Worm (Caenorhabditis elegans) whole organism, L1 larva: Measurements from ENCODE around the gene T23E1.1.
A peak's percentile ranks its signal among the peaks of the same experiment; 100 is the strongest.

ENCODE experiments used
- C34B4.2 ChIP-seq: sonication (generic microtip); optimal IDR thresholded peaks from 2 replicates; lab custom pipeline; 2017; ENCODE audit warnings: mild to moderate bottlenecking, missing genetic modification characterization, missing compliant biosample characterization
- F16B12.6 ChIP-seq: fragments of 150-350 bp; optimal IDR thresholded peaks from 2 replicates; lab custom pipeline; 2014; ENCODE audit warnings: missing biosample characterization, missing genetic modification characterization
- Y116A8C.19 ChIP-seq: sonication (generic microtip); optimal IDR thresholded peaks from 2 replicates; lab custom pipeline; 2016; ENCODE audit warnings: missing compliant biosample characterization, missing genetic modification characterization, borderline replicate concordance
- aha-1 ChIP-seq: fragments of 150-350 bp; optimal IDR thresholded peaks from 2 replicates; lab custom pipeline; 2014; ENCODE audit warnings: missing biosample characterization, missing genetic modification characterization
- aly-2 ChIP-seq: fragments of 150-350 bp; optimal IDR thresholded peaks from 2 replicates; lab custom pipeline; 2014; ENCODE audit warnings: missing biosample characterization, missing genetic modification characterization
- ama-1 ChIP-seq: fragments of 150-350 bp; optimal IDR thresholded peaks from 2 replicates; lab custom pipeline; 2014
- blmp-1 ChIP-seq: fragments of 150-350 bp; optimal IDR thresholded peaks from 2 replicates; lab custom pipeline; 2014; ENCODE audit warnings: missing biosample characterization, missing genetic modification characterization
- ceh-63 ChIP-seq: fragments of 200-800 bp; sonication (Bioruptor generic); optimal IDR thresholded peaks from 2 replicates; lab custom pipeline; 2018; ENCODE audit warnings: mild to moderate bottlenecking, missing genetic modification characterization, missing compliant biosample characterization
- ces-1 ChIP-seq: fragments of 150-350 bp; optimal IDR thresholded peaks from 2 replicates; lab custom pipeline; 2014; ENCODE audit warnings: missing biosample characterization, missing genetic modification reagents, missing genetic modification characterization
- dpl-1 ChIP-seq, 3 experiments: fragments of 150-350 bp in 2 of 3; sonication (generic microtip) in 1 of 3; optimal IDR thresholded peaks; 2 replicates each; lab custom pipeline; 2014 to 2017; ENCODE audit warnings: missing biosample characterization in 3 of 3, missing genetic modification characterization in 3 of 3, missing genetic modification reagents in 3 of 3
- dsc-1 ChIP-seq: sonication (generic microtip); optimal IDR thresholded peaks from 2 replicates; lab custom pipeline; 2016; ENCODE audit warnings: mild to moderate bottlenecking, missing genetic modification characterization, missing compliant biosample characterization
- efl-1 ChIP-seq, 4 experiments: fragments of 150-350 bp; optimal IDR thresholded peaks in 3 of 4; peaks in 1 of 4; 1 replicate in 1 of 4; 2 replicates in 3 of 4; lab custom pipeline; 2014; ENCODE audit warnings: missing biosample characterization in 2 of 4, missing genetic modification characterization in 2 of 4, missing genetic modification reagents in 2 of 4
- efl-3 ChIP-seq: fragments of 200-800 bp; sonication (Bioruptor generic); optimal IDR thresholded peaks from 2 replicates; lab custom pipeline; 2018; ENCODE audit warnings: mild to moderate bottlenecking, missing genetic modification characterization, missing compliant biosample characterization
- egl-13 ChIP-seq: sonication (generic microtip); optimal IDR thresholded peaks from 2 replicates; lab custom pipeline; 2016; ENCODE audit warnings: missing genotype, missing genetic modification reagents, missing genetic modification characterization, missing compliant biosample characterization
- elt-2 ChIP-seq: sonication (generic microtip); optimal IDR thresholded peaks from 2 replicates; lab custom pipeline; 2016; ENCODE audit warnings: missing genetic modification characterization, mild to moderate bottlenecking, inconsistent platforms, missing compliant biosample characterization, missing genetic modification reagents
- elt-3 ChIP-seq, 6 experiments: fragments of 150-350 bp in 1 of 6; sonication (generic microtip); optimal IDR thresholded peaks; 2 replicates each; lab custom pipeline; 2017 to 2018; ENCODE audit warnings: missing biosample characterization in 6 of 6, missing genetic modification characterization in 6 of 6, inconsistent platforms in 1 of 6
- ets-5 ChIP-seq: fragments of 200-800 bp; sonication (Bioruptor generic); IDR thresholded peaks from 2 replicates; pipeline ENCODE4 v1.3.6; 2022; ENCODE audit warnings: missing genetic modification characterization, missing compliant biosample characterization
- fkh-4 ChIP-seq: sonication (generic microtip); optimal IDR thresholded peaks from 2 replicates; lab custom pipeline; 2016; ENCODE audit warnings: missing compliant biosample characterization, missing genetic modification characterization, borderline replicate concordance
- fkh-8 ChIP-seq: sonication (generic microtip); optimal IDR thresholded peaks from 2 replicates; lab custom pipeline; 2016; ENCODE audit warnings: mild to moderate bottlenecking, missing genetic modification characterization, missing compliant biosample characterization
- fos-1 ChIP-seq: fragments of 150-350 bp; optimal IDR thresholded peaks from 2 replicates; lab custom pipeline; 2014; ENCODE audit warnings: missing biosample characterization, missing genetic modification characterization
- grh-1 ChIP-seq: fragments of 200-800 bp; sonication (Bioruptor generic); IDR thresholded peaks from 2 replicates; pipeline ENCODE4 v1.3.6; 2022; ENCODE audit warnings: missing genetic modification reagents, missing genetic modification characterization, missing compliant biosample characterization
- hlh-17 ChIP-seq: fragments of 200-800 bp; sonication (Bioruptor generic); optimal IDR thresholded peaks from 2 replicates; lab custom pipeline; 2018; ENCODE audit warnings: missing genetic modification characterization, mild to moderate bottlenecking, missing compliant biosample characterization, moderate library complexity, borderline replicate concordance
- hpl-2 ChIP-seq: fragments of 150-350 bp; optimal IDR thresholded peaks from 2 replicates; lab custom pipeline; 2014; ENCODE audit warnings: missing biosample characterization, missing genetic modification reagents, missing genetic modification characterization
- irx-1 ChIP-seq: sonication (generic microtip); optimal IDR thresholded peaks from 2 replicates; lab custom pipeline; 2016; ENCODE audit warnings: missing genetic modification characterization, missing compliant biosample characterization
- jun-1 ChIP-seq: fragments of 150-350 bp; optimal IDR thresholded peaks from 2 replicates; lab custom pipeline; 2014; ENCODE audit warnings: missing biosample characterization, missing genetic modification reagents, missing genetic modification characterization
- lin-15B ChIP-seq: fragments of 150-350 bp; sonication (generic microtip); optimal IDR thresholded peaks from 3 replicates; lab custom pipeline; 2014; ENCODE audit warnings: missing biosample characterization, missing genetic modification characterization
- lir-3 ChIP-seq: sonication (generic microtip); optimal IDR thresholded peaks from 2 replicates; lab custom pipeline; 2016; ENCODE audit warnings: mild to moderate bottlenecking, missing genetic modification characterization, moderate library complexity, missing compliant biosample characterization; ENCODE audit not compliant: poor library complexity
- lsy-2 ChIP-seq, 2 experiments: fragments of 150-350 bp; optimal IDR thresholded peaks; 2 replicates each; lab custom pipeline; 2014; ENCODE audit warnings: missing biosample characterization in 2 of 2, missing genetic modification characterization in 2 of 2
- mdl-1 ChIP-seq, 2 experiments: fragments of 150-350 bp; optimal IDR thresholded peaks; 2 replicates each; lab custom pipeline; 2014 to 2017; ENCODE audit warnings: missing biosample characterization in 2 of 2, missing genetic modification characterization in 2 of 2, inconsistent platforms in 1 of 2
- mep-1 ChIP-seq: fragments of 150-350 bp; optimal IDR thresholded peaks from 2 replicates; lab custom pipeline; 2014; ENCODE audit warnings: missing biosample characterization, missing genetic modification characterization
- nhr-11 ChIP-seq: fragments of 150-350 bp; optimal IDR thresholded peaks from 2 replicates; lab custom pipeline; 2014; ENCODE audit warnings: missing biosample characterization, missing genetic modification characterization
- nhr-19 ChIP-seq: fragments of 200-800 bp; sonication (Bioruptor generic); conservative IDR thresholded peaks from 2 replicates; pipeline ENCODE4 v1.3.6; 2022; ENCODE audit warnings: missing genetic modification characterization, missing compliant biosample characterization
- nhr-20 ChIP-seq: sonication (generic microtip); optimal IDR thresholded peaks from 2 replicates; lab custom pipeline; 2016; ENCODE audit warnings: mild to moderate bottlenecking, missing genetic modification characterization, missing compliant biosample characterization
- nhr-237 ChIP-seq: fragments of 150-350 bp; optimal IDR thresholded peaks from 2 replicates; lab custom pipeline; 2014; ENCODE audit warnings: missing biosample characterization, missing genetic modification characterization
- nhr-28 ChIP-seq: fragments of 150-350 bp; optimal IDR thresholded peaks from 2 replicates; lab custom pipeline; 2014; ENCODE audit warnings: missing biosample characterization, missing genetic modification characterization
- nhr-47 ChIP-seq: sonication (generic microtip); optimal IDR thresholded peaks from 2 replicates; lab custom pipeline; 2016; ENCODE audit warnings: mild to moderate bottlenecking, missing genetic modification characterization, moderate library complexity, missing compliant biosample characterization
- nhr-76 ChIP-seq: sonication (generic microtip); optimal IDR thresholded peaks from 2 replicates; lab custom pipeline; 2017; ENCODE audit warnings: missing biosample characterization, missing genetic modification characterization
- nhr-77 ChIP-seq: fragments of 150-350 bp; optimal IDR thresholded peaks from 2 replicates; lab custom pipeline; 2014; ENCODE audit warnings: missing biosample characterization, missing genetic modification characterization
- nhr-90 ChIP-seq: sonication (generic microtip); optimal IDR thresholded peaks from 2 replicates; lab custom pipeline; 2016; ENCODE audit warnings: mild to moderate bottlenecking, missing genetic modification characterization, missing compliant biosample characterization; ENCODE audit not compliant: poor library complexity
- pag-3 ChIP-seq: sonication (generic microtip); optimal IDR thresholded peaks from 2 replicates; lab custom pipeline; 2017; ENCODE audit warnings: missing genetic modification characterization, mild to moderate bottlenecking, missing compliant biosample characterization, antibody characterized with exemption, borderline replicate concordance; ENCODE audit not compliant: insufficient read depth
- pax-3 ChIP-seq: fragments of 200-800 bp; sonication (Bioruptor generic); optimal IDR thresholded peaks from 2 replicates; lab custom pipeline; 2018; ENCODE audit warnings: mild to moderate bottlenecking, missing genetic modification characterization, moderate library complexity, missing compliant biosample characterization
- rnt-1 ChIP-seq: sonication (generic microtip); optimal IDR thresholded peaks from 2 replicates; lab custom pipeline; 2016; ENCODE audit warnings: mild to moderate bottlenecking, missing genetic modification characterization, moderate library complexity, missing compliant biosample characterization
- snpc-4 ChIP-seq: fragments of 150-350 bp; optimal IDR thresholded peaks from 2 replicates; lab custom pipeline; 2014; ENCODE audit warnings: missing biosample characterization, missing genetic modification characterization
- sox-4 ChIP-seq: sonication (generic microtip); optimal IDR thresholded peaks from 2 replicates; lab custom pipeline; 2016; ENCODE audit warnings: missing genetic modification characterization, missing compliant biosample characterization
- sptf-1 ChIP-seq: fragments of 150-350 bp; optimal IDR thresholded peaks from 2 replicates; lab custom pipeline; 2014; ENCODE audit warnings: missing biosample characterization, missing genetic modification characterization
- swsn-7 ChIP-seq: sonication (generic microtip); optimal IDR thresholded peaks from 2 replicates; lab custom pipeline; 2016; ENCODE audit warnings: missing genetic modification characterization, missing compliant biosample characterization
- tbx-2 ChIP-seq: sonication (generic microtip); optimal IDR thresholded peaks from 2 replicates; lab custom pipeline; 2016; ENCODE audit warnings: missing genetic modification characterization, missing compliant biosample characterization
- unc-130 ChIP-seq: fragments of 150-350 bp; optimal IDR thresholded peaks from 2 replicates; lab custom pipeline; 2017; ENCODE audit warnings: missing biosample characterization, missing genetic modification characterization, inconsistent platforms
- unc-30 ChIP-seq: sonication (generic microtip); optimal IDR thresholded peaks from 2 replicates; lab custom pipeline; 2017; ENCODE audit warnings: missing biosample characterization, missing genetic modification characterization
- unc-86 ChIP-seq: sonication (generic microtip); optimal IDR thresholded peaks from 2 replicates; lab custom pipeline; 2016; ENCODE audit warnings: missing genetic modification characterization, missing compliant biosample characterization
- unc-98 ChIP-seq: fragments of 200-800 bp; sonication (Bioruptor generic); IDR thresholded peaks from 2 replicates; pipeline ENCODE4 v1.3.6; 2022; ENCODE audit warnings: missing genetic modification characterization, missing compliant biosample characterization
- zip-4 ChIP-seq: fragments of 200-800 bp; sonication (Bioruptor generic); optimal IDR thresholded peaks from 2 replicates; lab custom pipeline; 2018; ENCODE audit warnings: mild to moderate bottlenecking, missing genetic modification characterization, moderate library complexity, missing compliant biosample characterization
- ztf-11 ChIP-seq, 2 experiments: sonication (generic microtip); optimal IDR thresholded peaks; 2 replicates each; lab custom pipeline; 2016 to 2017; ENCODE audit warnings: missing genetic modification characterization in 2 of 2, missing biosample characterization in 1 of 2, missing compliant biosample characterization in 1 of 2

The T23E1.1 gene

ce11 chrIV:3135000-3135399 lies 16.2 kb upstream of the T23E1.1 start:
- no peak for TF ChIP-seq pax-3 (tag; lab: Kevin White, UChicago)
- TF ChIP-seq swsn-7: peak; percentile 57
- no peak for TF ChIP-seq nhr-237 (tag; lab: Kevin White, UChicago)
- peak in 1 of 3 experiments; percentile 16 for TF ChIP-seq dpl-1 (GFP tag; optimal IDR thresholded peaks at IDR 0.05; lab: Kevin White, UChicago)
- no peak for TF ChIP-seq nhr-77
- TF ChIP-seq nhr-20: no peak
- TF ChIP-seq lir-3 (tag; lab: Kevin White, UChicago): no peak
- no peak for TF ChIP-seq pag-3 (tag; lab: Kevin White, UChicago)
- no peak for TF ChIP-seq sox-4 (tag; lab: Kevin White, UChicago)
- no peak for TF ChIP-seq aha-1 (tag; lab: Kevin White, UChicago)
- no peak for TF ChIP-seq nhr-90 (tag; lab: Kevin White, UChicago)
- TF ChIP-seq grh-1: no peak
- no peak for TF ChIP-seq elt-2 (tag; lab: Kevin White, UChicago)
- peak; percentile 63 for TF ChIP-seq nhr-47 (tag; lab: Kevin White, UChicago)
- peak; percentile 55 for TF ChIP-seq unc-86 (tag; lab: Kevin White, UChicago)
- TF ChIP-seq lsy-2 (tag; optimal IDR thresholded peaks at IDR 0.05; lab: Kevin White, UChicago): peak; percentile 5 to 62
- no peak for TF ChIP-seq nhr-76 (tag; lab: Kevin White, UChicago)
- TF ChIP-seq unc-30 (tag; lab: Kevin White, UChicago): no peak
- no peak for TF ChIP-seq elt-3 (tag; optimal IDR thresholded peaks at IDR 0.05; lab: Kevin White, UChicago)
- TF ChIP-seq unc-98 (GFP tag; lab: Robert Waterston, UW): no peak
- peak; percentile 31 for TF ChIP-seq egl-13 (tag; lab: Kevin White, UChicago)
- TF ChIP-seq ets-5: no peak
- TF ChIP-seq mep-1: peak; percentile 19
- peak; percentile 11 for TF ChIP-seq dsc-1 (tag; lab: Kevin White, UChicago)
- no peak for TF ChIP-seq zip-4 (GFP tag; lab: Kevin White, UChicago)
- no peak for TF ChIP-seq C34B4.2 (tag; lab: Kevin White, UChicago)
- TF ChIP-seq irx-1: peak; percentile 35
- TF ChIP-seq aly-2 (tag; lab: Kevin White, UChicago): no peak
- peak; percentile 53 for TF ChIP-seq tbx-2 (tag; lab: Kevin White, UChicago)
- no peak for TF ChIP-seq hpl-2 (GFP tag; lab: Kevin White, UChicago)
- peak; percentile 5 for TF ChIP-seq rnt-1
- no peak for TF ChIP-seq jun-1 (tag; lab: Kevin White, UChicago)
- no peak for TF ChIP-seq hlh-17 (GFP tag; lab: Kevin White, UChicago)
- TF ChIP-seq ceh-63 (GFP tag; lab: Kevin White, UChicago): no peak
- no peak for TF ChIP-seq efl-3
- peak; percentile 87 for TF ChIP-seq fkh-8 (tag; lab: Kevin White, UChicago)
- TF ChIP-seq ztf-11 (tag; optimal IDR thresholded peaks at IDR 0.05; lab: Kevin White, UChicago): no peak
- no peak for TF ChIP-seq sptf-1
- peak; percentile 0 to 27 for TF ChIP-seq efl-1 (optimal IDR thresholded peaks at IDR 0.05; lab: Kevin White, UChicago)
- peak in 1 of 2 experiments; percentile 1 for TF ChIP-seq efl-1 (GFP tag; optimal IDR thresholded peaks at IDR 0.05 in 1 of 2; lab: Kevin White, UChicago)
- no peak for TF ChIP-seq nhr-28
- TF ChIP-seq lin-15B (tag; lab: Kevin White, UChicago): no peak
- no peak for TF ChIP-seq blmp-1 (tag; lab: Kevin White, UChicago)
- no peak for TF ChIP-seq F16B12.6
- peak; percentile 60 for TF ChIP-seq ces-1 (GFP tag; lab: Kevin White, UChicago)
- no peak for TF ChIP-seq Y116A8C.19 (tag; lab: Kevin White, UChicago)
- TF ChIP-seq nhr-19 (GFP tag; lab: Robert Waterston, UW): no peak; the same call in 1 of the 2 replicates
- no peak for TF ChIP-seq unc-130 (tag; lab: Kevin White, UChicago)
- TF ChIP-seq ama-1: no peak
- no peak for TF ChIP-seq fkh-4
- TF ChIP-seq fos-1 (tag; lab: Kevin White, UChicago): no peak
- TF ChIP-seq nhr-11 (tag; lab: Kevin White, UChicago): no peak
- no peak for TF ChIP-seq snpc-4 (tag; lab: Kevin White, UChicago)
- TF ChIP-seq mdl-1 (tag; optimal IDR thresholded peaks at IDR 0.05; lab: Kevin White, UChicago): no peak
